Fruit fly (Drosophila melanogaster): ENCODE results near the gene CG4953.

DNA sequence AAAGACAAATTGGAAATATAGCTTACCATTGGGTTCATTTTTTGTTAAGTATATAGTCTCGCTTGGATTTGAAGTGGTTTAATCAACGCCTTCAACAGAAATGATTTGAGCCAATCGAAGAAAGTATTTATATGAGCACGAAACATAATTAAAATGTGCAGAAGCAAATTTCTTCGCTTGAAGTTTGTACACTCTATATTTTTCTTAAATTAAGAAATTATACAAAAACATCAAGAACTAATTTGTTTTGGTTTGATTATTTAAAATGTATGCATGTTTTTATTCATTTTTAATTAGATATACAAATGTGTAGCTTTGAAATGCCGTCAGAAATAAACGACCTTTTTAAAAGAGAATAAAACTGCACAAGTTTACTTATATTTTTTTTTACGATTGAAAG lies 35.4 kb downstream of the CG4953 start, which contains the start of gene CG13138:
- TF ChIP-seq brk (GFP tag; optimal IDR thresholded peaks at IDR 0.05): no peak
- no peak for TF ChIP-seq psq (GFP tag; optimal IDR thresholded peaks at IDR 0.05)
- no peak for TF ChIP-seq pan (optimal IDR thresholded peaks at IDR 0.05)
- no peak for TF ChIP-seq sv (GFP tag; optimal IDR thresholded peaks at IDR 0.05)
- TF ChIP-seq Hnf4 (GFP tag; optimal IDR thresholded peaks at IDR 0.05): no peak
- TF ChIP-seq Dif (GFP tag; optimal IDR thresholded peaks at IDR 0.05; ENCODE audit: partially characterized antibody): no peak
- TF ChIP-seq GATAd (GFP tag; optimal IDR thresholded peaks at IDR 0.05): no peak
- TF ChIP-seq lola (GFP tag; optimal IDR thresholded peaks at IDR 0.05): no peak

All from whole organism, wandering third instar larva.